Fruit fly (Drosophila melanogaster): ENCODE measurements around the gene nau.

DNA sequence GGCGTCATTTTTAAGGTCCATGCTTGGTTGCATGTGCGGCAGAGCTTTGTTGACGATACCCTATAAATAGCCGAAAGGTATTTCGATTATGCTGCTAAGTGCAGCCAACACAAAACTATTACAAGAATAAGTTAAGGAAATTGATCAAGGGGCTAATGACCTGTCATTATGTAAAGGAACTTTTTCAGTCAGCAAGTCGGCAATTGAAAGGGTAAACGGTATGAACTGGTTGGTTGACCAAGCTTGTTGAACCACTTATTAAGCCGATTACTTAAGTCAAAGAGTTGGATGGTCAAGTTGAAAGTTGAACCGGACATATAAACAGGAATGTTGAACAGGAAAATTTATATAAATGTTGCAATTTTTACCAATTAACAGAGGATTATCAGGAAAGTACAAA, 45.1 kb downstream of the nau start:
- TF ChIP-seq CG8478 (optimal IDR thresholded peaks at IDR 0.05) (no peak), usp (GFP tag; optimal IDR thresholded peaks at IDR 0.05) (no peak), pan (optimal IDR thresholded peaks at IDR 0.05) (no peak), EcR (GFP tag; optimal IDR thresholded peaks at IDR 0.05) (no peak), Dll (optimal IDR thresholded peaks at IDR 0.05) (no peak), psq (optimal IDR thresholded peaks at IDR 0.05) (no peak)

All from whole organism.